Fruit fly (Drosophila melanogaster) Kc167 (cell line): ENCODE data around the gene CG34008.

Experiments
- h ChIP-seq: fragments of >200 bp; optimal IDR thresholded peaks from 3 replicates; lab custom pipeline; 2018; ENCODE audit warnings: missing external identifiers
- insv ChIP-seq: fragments of >200 bp; optimal IDR thresholded peaks from 3 replicates; lab custom pipeline; 2018; ENCODE audit warnings: missing external identifiers
- psq ChIP-seq: fragments of >200 bp; optimal IDR thresholded peaks from 2 replicates; lab custom pipeline; 2017; ENCODE audit warnings: missing external identifiers

- TF ChIP-seq insv (lab: Kevin White, UChicago) (no peak), psq (no peak), h (lab: Kevin White, UChicago) (no peak)
Measured at dm6 chr3R:20560019-20560667, 21.2 kb downstream of the CG34008 start, which contains the start of gene CG15922.
